Worm (Caenorhabditis elegans): ENCODE results near the gene C36H8.1.

Gene C36H8.1

DNA sequence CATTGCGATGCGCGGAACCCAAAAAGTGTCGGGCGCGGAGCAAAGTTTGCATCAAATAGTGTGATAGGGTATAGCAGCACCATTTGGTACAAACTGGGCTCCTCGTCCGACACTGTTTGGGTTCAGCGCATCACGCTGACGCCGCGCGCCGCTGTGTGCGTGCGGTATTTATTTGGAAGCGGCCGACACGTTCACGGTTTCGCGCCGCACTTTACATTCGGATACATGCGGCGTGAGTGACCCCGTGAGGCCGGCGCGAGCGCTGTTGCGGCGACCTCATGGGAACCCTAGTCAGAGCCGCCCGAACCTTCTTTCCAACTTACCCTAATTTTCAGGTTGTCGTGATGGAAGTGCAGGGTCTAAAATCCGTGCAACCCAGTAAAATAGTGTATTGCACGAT lies 36.4 kb upstream of the C36H8.1 start:
- TF ChIP-seq hmbx-1 (tag; optimal IDR thresholded peaks at IDR 0.05) (no peak), sea-1 (GFP tag; conservative IDR thresholded peaks at IDR 0.05) (no peak), tbx-37 (GFP tag; conservative IDR thresholded peaks at IDR 0.05) (no peak), hnd-1 (tag; optimal IDR thresholded peaks at IDR 0.05) (no peak), ets-7 (tag; optimal IDR thresholded peaks at IDR 0.05) (no peak), flt-1 (GFP tag; IDR thresholded peaks at IDR 0.05) (no peak)

DNA sequence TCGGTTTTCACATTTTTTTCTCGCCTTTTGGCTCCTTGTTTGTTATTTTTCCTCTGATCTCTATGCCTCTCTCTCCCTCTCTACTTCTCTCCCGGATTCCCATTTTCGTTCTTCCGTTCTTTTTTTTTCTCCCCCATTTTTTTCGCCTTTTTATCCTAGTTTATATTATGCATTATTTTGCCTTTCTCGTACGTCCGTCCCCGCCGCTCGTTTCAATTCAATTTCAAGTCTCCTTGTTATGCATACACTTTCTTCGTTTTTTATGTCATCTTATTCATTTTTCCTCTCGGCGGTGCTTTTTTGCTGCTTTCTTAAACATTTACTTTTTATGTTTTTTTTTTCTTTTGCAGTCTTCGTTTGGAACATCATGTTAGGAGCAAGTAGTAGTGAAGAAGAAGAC lies 28.9 kb upstream of the C36H8.1 start, which contains the start of gene unc-31:
unc-31 (plus strand) TSS at position 349 of the 400 bp plus-strand sequence.
- TF ChIP-seq tbx-37 (GFP tag; conservative IDR thresholded peaks at IDR 0.05) (no peak), aly-1 (tag; optimal IDR thresholded peaks at IDR 0.05) (no peak), hmg-4 (GFP tag; optimal IDR thresholded peaks at IDR 0.05) (no peak), tbx-11 (GFP tag; IDR thresholded peaks at IDR 0.05) (no peak), pes-1 (GFP tag; IDR thresholded peaks at IDR 0.05) (no peak), B0310.2 (tag; optimal IDR thresholded peaks at IDR 0.05) (no peak), hmbx-1 (tag; optimal IDR thresholded peaks at IDR 0.05) (no peak), scrt-1 (GFP tag; IDR thresholded peaks at IDR 0.05) (no peak), F13C5.2 (tag; optimal IDR thresholded peaks at IDR 0.05) (no peak), hnd-1 (tag; optimal IDR thresholded peaks at IDR 0.05) (no peak), ceh-36 (tag; optimal IDR thresholded peaks at IDR 0.05) (no peak), tra-4 (tag; optimal IDR thresholded peaks at IDR 0.05) (no peak)

- TF ChIP-seq ets-7 (tag; optimal IDR thresholded peaks at IDR 0.05) (no peak), F13C5.2 (tag; optimal IDR thresholded peaks at IDR 0.05) (no peak), hmg-4 (GFP tag; optimal IDR thresholded peaks at IDR 0.05) (no peak), tbx-11 (GFP tag; IDR thresholded peaks at IDR 0.05) (no peak), ceh-13 (GFP tag; optimal IDR thresholded peaks at IDR 0.05) (no peak), sea-1 (GFP tag; conservative IDR thresholded peaks at IDR 0.05) (no peak), scrt-1 (GFP tag; IDR thresholded peaks at IDR 0.05) (no peak), aly-1 (tag; optimal IDR thresholded peaks at IDR 0.05) (no peak)
Measured at ce11 chrIV:12771414-12771813, 26.8 kb upstream of the C36H8.1 start.

DNA sequence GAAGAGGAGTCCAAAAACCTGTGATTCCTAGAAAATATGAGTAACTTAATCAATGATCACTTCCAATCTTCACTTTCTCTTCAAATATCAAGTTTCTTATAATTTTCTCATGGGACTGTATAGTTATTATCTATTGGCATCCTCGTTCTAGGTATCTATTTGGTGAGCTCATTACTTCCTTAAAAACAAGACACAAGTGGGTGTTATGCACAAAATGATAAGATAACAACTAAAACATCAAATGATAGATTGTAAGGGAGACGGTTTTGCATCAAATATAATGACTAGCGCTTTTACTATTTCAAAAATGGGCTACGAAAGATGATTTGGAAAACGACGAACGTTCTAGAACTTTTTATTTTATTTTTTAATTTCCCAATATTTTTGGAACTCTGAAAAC lies 20.5 kb upstream of the C36H8.1 start, which contains the start of gene ZK897.10:
ZK897.10 (plus strand) TSS at position 285 of the 400 bp plus-strand sequence.
- TF ChIP-seq hnd-1 (tag; optimal IDR thresholded peaks at IDR 0.05) (no peak), pes-1 (GFP tag; IDR thresholded peaks at IDR 0.05) (no peak), sea-1 (GFP tag; conservative IDR thresholded peaks at IDR 0.05) (no peak), F13C5.2 (tag; optimal IDR thresholded peaks at IDR 0.05) (no peak), hmbx-1 (tag; optimal IDR thresholded peaks at IDR 0.05) (no peak), flt-1 (GFP tag; IDR thresholded peaks at IDR 0.05) (no peak), aly-1 (tag; optimal IDR thresholded peaks at IDR 0.05) (no peak), B0310.2 (tag; optimal IDR thresholded peaks at IDR 0.05) (no peak), tbx-37 (GFP tag; conservative IDR thresholded peaks at IDR 0.05) (no peak)

DNA sequence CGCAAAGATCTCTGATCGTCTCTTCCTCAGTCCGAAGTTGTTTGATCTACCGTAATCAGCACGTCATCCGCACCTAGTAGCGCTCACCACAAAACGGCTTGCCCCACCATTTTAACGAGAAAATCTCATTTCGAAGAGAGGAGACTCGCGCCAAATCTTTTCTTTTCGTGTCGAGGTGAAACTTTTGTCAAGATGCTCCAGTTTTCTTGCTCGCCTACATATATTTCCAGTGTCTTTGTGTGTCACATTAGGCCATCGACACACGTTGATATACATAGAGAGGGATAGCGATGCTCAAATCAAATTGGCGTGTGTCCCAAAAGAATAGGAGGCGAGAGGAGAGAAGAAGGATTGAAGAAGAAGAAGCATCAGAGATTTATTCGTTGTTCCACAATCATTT lies 18.2 kb upstream of the C36H8.1 start:
- TF ChIP-seq ceh-13 (GFP tag; optimal IDR thresholded peaks at IDR 0.05) (no peak), hmbx-1 (tag; optimal IDR thresholded peaks at IDR 0.05) (no peak), B0310.2 (tag; optimal IDR thresholded peaks at IDR 0.05) (no peak), tbx-11 (GFP tag; IDR thresholded peaks at IDR 0.05) (no peak), tbx-37 (GFP tag; conservative IDR thresholded peaks at IDR 0.05) (no peak)

- TF ChIP-seq ets-7 (tag; optimal IDR thresholded peaks at IDR 0.05) (no peak), scrt-1 (GFP tag; IDR thresholded peaks at IDR 0.05) (no peak), B0310.2 (tag; optimal IDR thresholded peaks at IDR 0.05) (no peak), tra-4 (tag; optimal IDR thresholded peaks at IDR 0.05) (no peak), aly-1 (tag; optimal IDR thresholded peaks at IDR 0.05) (no peak), tbx-11 (GFP tag; IDR thresholded peaks at IDR 0.05) (no peak), flt-1 (GFP tag; IDR thresholded peaks at IDR 0.05) (no peak), ceh-36 (tag; optimal IDR thresholded peaks at IDR 0.05) (no peak), hnd-1 (tag; optimal IDR thresholded peaks at IDR 0.05) (no peak), ama-1 (optimal IDR thresholded peaks at IDR 0.05) (no peak), tbx-37 (GFP tag; conservative IDR thresholded peaks at IDR 0.05) (no peak), hmg-4 (GFP tag; optimal IDR thresholded peaks at IDR 0.05) (no peak), F13C5.2 (tag; optimal IDR thresholded peaks at IDR 0.05) (no peak), sea-1 (GFP tag; conservative IDR thresholded peaks at IDR 0.05) (no peak), ceh-13 (GFP tag; optimal IDR thresholded peaks at IDR 0.05) (no peak), hmbx-1 (tag; optimal IDR thresholded peaks at IDR 0.05) (no peak), pes-1 (GFP tag; IDR thresholded peaks at IDR 0.05) (no peak)
Measured at ce11 chrIV:12757470-12757869, 12.9 kb upstream of the C36H8.1 start, which contains the start of gene flp-9. Gene flp-9 (minus strand): TSS chrIV:12757570.

- TF ChIP-seq pes-1 (GFP tag; IDR thresholded peaks at IDR 0.05) (no peak), ets-7 (tag; optimal IDR thresholded peaks at IDR 0.05) (no peak), aly-1 (tag; optimal IDR thresholded peaks at IDR 0.05) (no peak), B0310.2 (tag; optimal IDR thresholded peaks at IDR 0.05) (no peak), hnd-1 (tag; optimal IDR thresholded peaks at IDR 0.05) (no peak), sea-1 (GFP tag; conservative IDR thresholded peaks at IDR 0.05) (no peak), ama-1 (optimal IDR thresholded peaks at IDR 0.05) (no peak), ceh-13 (GFP tag; optimal IDR thresholded peaks at IDR 0.05) (no peak), tbx-11 (GFP tag; IDR thresholded peaks at IDR 0.05) (no peak), scrt-1 (GFP tag; IDR thresholded peaks at IDR 0.05) (no peak), flt-1 (GFP tag; IDR thresholded peaks at IDR 0.05) (no peak), tbx-37 (GFP tag; conservative IDR thresholded peaks at IDR 0.05) (no peak), hmg-4 (GFP tag; optimal IDR thresholded peaks at IDR 0.05) (no peak)
Measured at ce11 chrIV:12755641-12756040, 11.0 kb upstream of the C36H8.1 start.

DNA sequence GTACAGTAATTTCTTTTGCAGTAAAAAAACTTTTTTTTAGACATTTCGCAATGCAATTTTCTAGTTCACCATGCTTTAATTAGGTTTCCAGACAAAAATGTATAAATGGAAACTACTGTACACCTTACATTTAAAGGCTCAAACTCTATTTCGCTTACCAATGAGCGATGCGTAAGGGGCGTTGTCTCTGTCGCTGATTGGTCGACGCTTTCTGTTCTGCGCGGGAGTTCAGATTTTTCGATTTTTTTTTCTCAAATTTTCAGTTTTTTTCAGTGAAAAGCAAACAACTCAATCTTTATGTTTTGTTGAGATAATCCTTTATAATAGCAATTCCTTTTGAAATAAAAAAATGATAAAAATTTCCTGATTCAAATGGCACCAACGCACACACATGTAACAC lies 9.6 kb upstream of the C36H8.1 start:
- no peak for TF ChIP-seq hmbx-1 (tag; optimal IDR thresholded peaks at IDR 0.05)
- TF ChIP-seq B0310.2 (tag; optimal IDR thresholded peaks at IDR 0.05) = no peak
- TF ChIP-seq hnd-1 (tag; optimal IDR thresholded peaks at IDR 0.05) = no peak
- no peak for TF ChIP-seq sea-1 (GFP tag; conservative IDR thresholded peaks at IDR 0.05)
- no peak for TF ChIP-seq hmg-4 (GFP tag; optimal IDR thresholded peaks at IDR 0.05)
- TF ChIP-seq pes-1 (GFP tag; IDR thresholded peaks at IDR 0.05) = no peak
- TF ChIP-seq ama-1 (optimal IDR thresholded peaks at IDR 0.05) = no peak
- TF ChIP-seq tbx-11 (GFP tag; IDR thresholded peaks at IDR 0.05) = no peak
- TF ChIP-seq scrt-1 (GFP tag; IDR thresholded peaks at IDR 0.05) = no peak
- no peak for TF ChIP-seq ceh-36 (tag; optimal IDR thresholded peaks at IDR 0.05)
- TF ChIP-seq tra-4 (tag; optimal IDR thresholded peaks at IDR 0.05) = no peak
- TF ChIP-seq aly-1 (tag; optimal IDR thresholded peaks at IDR 0.05) = no peak
- no peak for TF ChIP-seq flt-1 (GFP tag; IDR thresholded peaks at IDR 0.05)

All from whole organism, early embryonic.